Fruit fly (Drosophila melanogaster) whole organism, embryonic: ENCODE data around the gene rhea.

Source experiments
- Blimp-1 ChIP-seq: fragments of 200-800 bp; sonication (Bioruptor generic); optimal IDR thresholded peaks from 3 replicates; lab custom pipeline; 2018; ENCODE audit warnings: missing biosample characterization, missing genetic modification characterization, mild to moderate bottlenecking, moderate library complexity, missing genetic modification reagents
- Bteb2 ChIP-seq: fragments of 200-800 bp; sonication (Bioruptor generic); optimal IDR thresholded peaks from 2 replicates; lab custom pipeline; 2016; ENCODE audit warnings: missing biosample characterization, missing genetic modification characterization
- CG10979 ChIP-seq: fragments of 200-800 bp; sonication (Bioruptor generic); optimal IDR thresholded peaks from 2 replicates; lab custom pipeline; 2018; ENCODE audit warnings: missing biosample characterization, mild to moderate bottlenecking, missing genetic modification characterization, moderate library complexity
- CG11695 ChIP-seq: fragments of 200-800 bp; sonication (Bioruptor generic); IDR thresholded peaks from 3 replicates; pipeline ENCODE4 v1.3.6; 2022; ENCODE audit warnings: missing biosample characterization, missing genetic modification characterization
- CG12071 ChIP-seq: fragments of 200-800 bp; sonication (Bioruptor generic); optimal IDR thresholded peaks from 3 replicates; lab custom pipeline; 2018; ENCODE audit warnings: missing biosample characterization, mild to moderate bottlenecking, missing genetic modification characterization
- CG12744 ChIP-seq: fragments of 200-800 bp; sonication (Bioruptor generic); optimal IDR thresholded peaks from 2 replicates; lab custom pipeline; 2016; ENCODE audit warnings: missing biosample characterization, missing genetic modification characterization
- CG14014 ChIP-seq: fragments of 200-800 bp; sonication (Bioruptor generic); IDR thresholded peaks from 2 replicates; pipeline ENCODE4 v1.3.6; 2022; ENCODE audit warnings: missing biosample characterization, missing genetic modification characterization
- CG1529 ChIP-seq: fragments of 200-800 bp; sonication (Bioruptor generic); optimal IDR thresholded peaks from 3 replicates; lab custom pipeline; 2018; ENCODE audit warnings: missing biosample characterization, missing genetic modification characterization
- CG15514 ChIP-seq: fragments of 200-800 bp; sonication (Bioruptor generic); optimal IDR thresholded peaks from 3 replicates; lab custom pipeline; 2017; ENCODE audit warnings: missing biosample characterization, missing genetic modification characterization, mild to moderate bottlenecking, moderate library complexity, missing genetic modification reagents
- CG16813 ChIP-seq: fragments of 200-800 bp; sonication (Bioruptor generic); IDR thresholded peaks from 3 replicates; pipeline ENCODE4 v1.3.6; 2022; ENCODE audit warnings: missing biosample characterization, missing genetic modification characterization; ENCODE audit not compliant: partially characterized antibody
- CG16815 ChIP-seq: fragments of 200-800 bp; sonication (Bioruptor generic); optimal IDR thresholded peaks from 3 replicates; lab custom pipeline; 2017; ENCODE audit warnings: missing biosample characterization, mild to moderate bottlenecking, missing genetic modification characterization
- CG17328 ChIP-seq: fragments of 200-800 bp; sonication (Bioruptor generic); IDR thresholded peaks from 2 replicates; pipeline ENCODE4 v1.3.6; 2022; ENCODE audit warnings: missing biosample characterization, missing genetic modification characterization
- CG17361 ChIP-seq: fragments of 200-800 bp; sonication (Bioruptor generic); IDR thresholded peaks from 3 replicates; pipeline ENCODE4 v1.3.6; 2022; ENCODE audit warnings: missing biosample characterization, missing genetic modification characterization
- CG1792 ChIP-seq: fragments of 200-800 bp; sonication (Bioruptor generic); optimal IDR thresholded peaks from 2 replicates; lab custom pipeline; 2016; ENCODE audit warnings: missing biosample characterization, missing genetic modification characterization
- CG2116 ChIP-seq: fragments of 200-800 bp; sonication (Bioruptor generic); optimal IDR thresholded peaks from 3 replicates; lab custom pipeline; 2018; ENCODE audit warnings: missing biosample characterization, mild to moderate bottlenecking, missing genetic modification characterization
- CG2712 ChIP-seq: fragments of 200-800 bp; optimal IDR thresholded peaks from 3 replicates; lab custom pipeline; 2019; ENCODE audit warnings: missing biosample characterization, mild to moderate bottlenecking, missing genetic modification characterization, moderate library complexity
- CG33557 ChIP-seq: fragments of 200-800 bp; sonication (Bioruptor generic); optimal IDR thresholded peaks from 2 replicates; lab custom pipeline; 2019; ENCODE audit warnings: missing biosample characterization, mild to moderate bottlenecking, missing genetic modification characterization, moderate library complexity
- CG6272 ChIP-seq: fragments of 200-800 bp; sonication (Bioruptor generic); IDR thresholded peaks from 2 replicates; pipeline ENCODE4 v1.3.6; 2022; ENCODE audit warnings: missing biosample characterization, missing genetic modification characterization
- CG8089 ChIP-seq: fragments of 200-800 bp; sonication (Bioruptor generic); optimal IDR thresholded peaks from 3 replicates; lab custom pipeline; 2016; ENCODE audit warnings: missing biosample characterization, missing genetic modification characterization
- CG8924 ChIP-seq: fragments of 200-800 bp; optimal IDR thresholded peaks from 3 replicates; lab custom pipeline; 2019; ENCODE audit warnings: missing biosample characterization, mild to moderate bottlenecking, missing genetic modification characterization, moderate library complexity
- CG9609 ChIP-seq: fragments of 200-800 bp; sonication (Bioruptor generic); optimal IDR thresholded peaks from 3 replicates; lab custom pipeline; 2016; ENCODE audit warnings: missing biosample characterization, missing genetic modification characterization
- Camta ChIP-seq: fragments of 200-800 bp; sonication (Bioruptor generic); optimal IDR thresholded peaks from 2 replicates; lab custom pipeline; 2016; ENCODE audit warnings: missing biosample characterization, missing genetic modification characterization
- CoRest ChIP-seq: fragments of 200-800 bp; sonication (Bioruptor generic); optimal IDR thresholded peaks from 3 replicates; lab custom pipeline; 2018; ENCODE audit warnings: missing biosample characterization, mild to moderate bottlenecking, missing genetic modification characterization, moderate library complexity
- Dbx ChIP-seq: fragments of 200-800 bp; sonication (Bioruptor generic); IDR thresholded peaks from 3 replicates; pipeline ENCODE4 v1.3.6; 2022; ENCODE audit warnings: missing biosample characterization, missing genetic modification characterization
- Ets97D ChIP-seq: fragments of 200-800 bp; sonication (Bioruptor generic); optimal IDR thresholded peaks from 3 replicates; lab custom pipeline; 2016; ENCODE audit warnings: missing biosample characterization, missing genetic modification characterization
- Fer3 ChIP-seq: fragments of 200-800 bp; sonication (Bioruptor generic); optimal IDR thresholded peaks from 2 replicates; lab custom pipeline; 2018; ENCODE audit warnings: missing biosample characterization, mild to moderate bottlenecking, missing genetic modification characterization, moderate library complexity
- Hmx ChIP-seq: fragments of 200-800 bp; sonication (Bioruptor generic); optimal IDR thresholded peaks from 2 replicates; lab custom pipeline; 2016; ENCODE audit warnings: missing biosample characterization, missing genetic modification characterization
- Hsf ChIP-seq: fragments of 200-800 bp; sonication (Bioruptor generic); optimal IDR thresholded peaks from 3 replicates; lab custom pipeline; 2016; ENCODE audit warnings: missing biosample characterization, missing genetic modification characterization
- MESR4 ChIP-seq: fragments of 200-800 bp; sonication (Bioruptor generic); optimal IDR thresholded peaks from 2 replicates; lab custom pipeline; 2018; ENCODE audit warnings: missing biosample characterization, mild to moderate bottlenecking, missing genetic modification characterization, moderate library complexity
- Med ChIP-seq: fragments of 200-800 bp; sonication (Bioruptor generic); peaks from one replicate; lab custom pipeline; 2016; ENCODE audit warnings: missing biosample characterization, missing genetic modification characterization, mild to moderate bottlenecking, inconsistent platforms, moderate library complexity
- Myb ChIP-seq: fragments of 200-800 bp; sonication (Bioruptor generic); optimal IDR thresholded peaks from 2 replicates; lab custom pipeline; 2016; ENCODE audit warnings: missing biosample characterization, missing genetic modification characterization
- NFAT ChIP-seq: fragments of 200-800 bp; sonication (Bioruptor generic); IDR thresholded peaks from 2 replicates; pipeline ENCODE4 v1.3.6; 2022; ENCODE audit warnings: missing biosample characterization, missing genetic modification characterization
- Spps ChIP-seq: fragments of 200-800 bp; sonication (Bioruptor generic); optimal IDR thresholded peaks from 2 replicates; lab custom pipeline; 2018; ENCODE audit warnings: missing biosample characterization, mild to moderate bottlenecking, missing genetic modification characterization
- TFAM ChIP-seq: fragments of 200-800 bp; sonication (Bioruptor generic); optimal IDR thresholded peaks from 2 replicates; lab custom pipeline; 2017; ENCODE audit warnings: missing biosample characterization, missing genetic modification characterization, inconsistent platforms
- Trl ChIP-seq, 3 experiments: fragments of >200 bp in 2 of 3; fragments of 200-800 bp in 1 of 3; sonication (Bioruptor generic) in 1 of 3; optimal IDR thresholded peaks; 2 replicates in 1 of 3; 3 replicates in 2 of 3; lab custom pipeline; 2016 to 2017; ENCODE audit warnings: missing biosample characterization in 1 of 3, missing genetic modification characterization in 1 of 3
- amos ChIP-seq: fragments of 200-800 bp; sonication (Bioruptor generic); IDR thresholded peaks from 2 replicates; pipeline ENCODE4 v1.3.6; 2022; ENCODE audit warnings: missing biosample characterization, missing genetic modification characterization; ENCODE audit not compliant: partially characterized antibody
- cg ChIP-seq: fragments of 200-800 bp; sonication (Bioruptor generic); optimal IDR thresholded peaks from 3 replicates; lab custom pipeline; 2019; ENCODE audit warnings: missing biosample characterization, mild to moderate bottlenecking, missing genetic modification characterization, moderate library complexity
- chn ChIP-seq: fragments of 200-800 bp; sonication (Bioruptor generic); optimal IDR thresholded peaks from 2 replicates; lab custom pipeline; 2016; ENCODE audit warnings: missing biosample characterization, missing genetic modification characterization
- dmrt11E ChIP-seq: fragments of 200-800 bp; sonication (Bioruptor generic); optimal IDR thresholded peaks from 3 replicates; lab custom pipeline; 2018; ENCODE audit warnings: missing biosample characterization, mild to moderate bottlenecking, missing genetic modification characterization, moderate library complexity
- dpn ChIP-seq, 2 experiments: fragments of 200-800 bp; sonication (Bioruptor generic); optimal IDR thresholded peaks; 3 replicates each; lab custom pipeline; 2016; ENCODE audit warnings: missing biosample characterization in 2 of 2, missing genetic modification characterization in 2 of 2
- ftz-f1 ChIP-seq: fragments of 200-800 bp; sonication (Bioruptor generic); optimal IDR thresholded peaks from 2 replicates; lab custom pipeline; 2016; ENCODE audit warnings: missing biosample characterization, missing genetic modification characterization
- her ChIP-seq: fragments of 200-800 bp; sonication (Bioruptor generic); optimal IDR thresholded peaks from 2 replicates; lab custom pipeline; 2016; ENCODE audit warnings: missing biosample characterization, missing genetic modification characterization
- ken ChIP-seq: fragments of 200-800 bp; sonication (Bioruptor generic); IDR thresholded peaks from 3 replicates; pipeline ENCODE4 v1.3.6; 2022; ENCODE audit warnings: missing biosample characterization, missing genetic modification characterization
- lilli ChIP-seq: fragments of 200-800 bp; sonication (Bioruptor generic); optimal IDR thresholded peaks from 3 replicates; lab custom pipeline; 2016; ENCODE audit warnings: missing biosample characterization, missing genetic modification characterization
- nmo ChIP-seq: fragments of 200-800 bp; sonication (Bioruptor generic); optimal IDR thresholded peaks from 2 replicates; lab custom pipeline; 2018; ENCODE audit warnings: missing biosample characterization, mild to moderate bottlenecking, missing genetic modification characterization, moderate library complexity
- odd ChIP-seq: fragments of 200-800 bp; sonication (Bioruptor generic); optimal IDR thresholded peaks from 2 replicates; lab custom pipeline; 2017; ENCODE audit warnings: missing biosample characterization, mild to moderate bottlenecking, missing genetic modification characterization
- prd ChIP-seq, 3 experiments: fragments of >200 bp in 2 of 3; fragments of 200-800 bp in 1 of 3; sonication (Bioruptor generic) in 1 of 3; optimal IDR thresholded peaks in 2 of 3; IDR thresholded peaks in 1 of 3; 2 replicates in 2 of 3; 3 replicates in 1 of 3; pipeline versions ENCODE4 v1.3.6 to Lab custom; 2017 to 2022; ENCODE audit warnings: missing biosample characterization in 1 of 3, missing genetic modification characterization in 1 of 3
- seq ChIP-seq: fragments of 200-800 bp; sonication (Bioruptor generic); IDR thresholded peaks from 2 replicates; pipeline ENCODE4 v1.3.6; 2022; ENCODE audit warnings: missing biosample characterization, missing genetic modification characterization
- sima ChIP-seq: fragments of 200-800 bp; sonication (Bioruptor generic); optimal IDR thresholded peaks from 2 replicates; lab custom pipeline; 2016; ENCODE audit warnings: missing biosample characterization, missing genetic modification characterization
- zfh1 ChIP-seq: fragments of 200-800 bp; sonication (Bioruptor generic); IDR thresholded peaks from 3 replicates; pipeline ENCODE4 v1.3.6; 2022; ENCODE audit warnings: missing biosample characterization, missing genetic modification characterization

The rhea gene

dm6 chr3L:8509567-8510109, 35.2 kb upstream of the rhea start, which contains the start of the genes ZC3H3 and Pus7 (continued):
- TF ChIP-seq cg (GFP tag; lab: Kevin White, UChicago) (no peak), seq (GFP tag; lab: Robert Waterston, UW) (no peak), Ets97D (no peak), CoRest (peak; percentile 36), CG16815 (GFP tag; lab: Kevin White, UChicago) (no peak), MESR4 (GFP tag; lab: Kevin White, UChicago) (peak; percentile 90), CG1792 (GFP tag; lab: Kevin White, UChicago) (no peak), Hmx (GFP tag; lab: Kevin White, UChicago) (no peak), CG12071 (GFP tag; lab: Kevin White, UChicago) (no peak), CG11695 (no peak), NFAT (no peak), CG16813 (GFP tag; lab: Robert Waterston, UW) (no peak), her (GFP tag; lab: Kevin White, UChicago) (no peak), CG2712 (tag; lab: Kevin White, UChicago) (peak; percentile 100), CG2116 (GFP tag; lab: Kevin White, UChicago) (peak; percentile 59), prd (optimal IDR thresholded peaks at IDR 0.05; lab: Kevin White, UChicago) (no peak), prd (GFP tag; IDR thresholded peaks at IDR 0.05; lab: Robert Waterston, UW) (no peak), odd (GFP tag; lab: Kevin White, UChicago) (no peak), TFAM (no peak), Hsf (no peak), CG8089 (GFP tag; lab: Kevin White, UChicago) (no peak), Fer3 (tag; lab: Kevin White, UChicago) (no peak), CG14014 (GFP tag; lab: Robert Waterston, UW) (no peak), Med (GFP tag; lab: Kevin White, UChicago) (peak; percentile 61), CG6272 (no peak), lilli (GFP tag; lab: Kevin White, UChicago) (peak; percentile 21), nmo (peak; percentile 39), ftz-f1 (GFP tag; lab: Kevin White, UChicago) (peak; percentile 76), CG10979 (tag; lab: Kevin White, UChicago) (peak; percentile 2), zfh1 (GFP tag; lab: Robert Waterston, UW) (0 out of 3 replicates have a peak, but pooled peaks have one; percentile 20), Trl (optimal IDR thresholded peaks at IDR 0.05; lab: Kevin White, UChicago) (no peak), Trl (GFP tag; optimal IDR thresholded peaks at IDR 0.05; lab: Kevin White, UChicago) (no peak), Camta (GFP tag; lab: Kevin White, UChicago) (no peak), Spps (tag; lab: Kevin White, UChicago) (peak; percentile 31), CG17361 (peak; percentile 43; the same call in 1 of the 3 replicates), dpn (GFP tag; optimal IDR thresholded peaks at IDR 0.05; lab: Kevin White, UChicago) (peak in 1 of 2 experiments; percentile 25), chn (no peak), Myb (peak; percentile 1), CG15514 (peak; percentile 42), Dbx (GFP tag; lab: Robert Waterston, UW) (0 out of 3 replicates have a peak, but pooled peaks have one; percentile 41), ken (GFP tag; lab: Robert Waterston, UW) (no peak), CG12744 (no peak), CG8924 (tag; lab: Kevin White, UChicago) (peak; percentile 16), CG17328 (no peak), CG9609 (GFP tag; lab: Kevin White, UChicago) (no peak), Bteb2 (GFP tag; lab: Kevin White, UChicago) (no peak), sima (GFP tag; lab: Kevin White, UChicago) (no peak), dmrt11E (tag; lab: Kevin White, UChicago) (no peak), amos (GFP tag; lab: Robert Waterston, UW) (no peak), CG1529 (GFP tag; lab: Kevin White, UChicago) (no peak), Blimp-1 (no peak), CG33557 (GFP tag; lab: Kevin White, UChicago) (no peak)
